Worm (Caenorhabditis elegans) whole organism, L3 larva: ENCODE measurements around the gene lim-8.

Source experiments
- R02D3.7 ChIP-seq: fragments of 150-350 bp; optimal IDR thresholded peaks from 2 replicates; lab custom pipeline; 2014; ENCODE audit warnings: missing biosample characterization, missing genetic modification characterization
- ama-1 ChIP-seq: fragments of 150-350 bp; optimal IDR thresholded peaks from 2 replicates; lab custom pipeline; 2018
- ceh-28 ChIP-seq: fragments of 150-350 bp; optimal IDR thresholded peaks from 2 replicates; lab custom pipeline; 2014; ENCODE audit warnings: missing biosample characterization, missing genetic modification reagents, missing genetic modification characterization
- egl-27 ChIP-seq: sonication (generic microtip); optimal IDR thresholded peaks from 4 replicates; lab custom pipeline; 2017; ENCODE audit warnings: missing biosample characterization, missing genetic modification reagents, missing genetic modification characterization
- egl-5 ChIP-seq: fragments of 150-350 bp; optimal IDR thresholded peaks from 2 replicates; lab custom pipeline; 2017; ENCODE audit warnings: missing biosample characterization, missing genetic modification reagents, missing genetic modification characterization, inconsistent platforms
- elt-1 ChIP-seq: fragments of 150-350 bp; optimal IDR thresholded peaks from 2 replicates; lab custom pipeline; 2014; ENCODE audit warnings: missing biosample characterization, missing genetic modification characterization
- elt-2 ChIP-seq: sonication (generic microtip); optimal IDR thresholded peaks from 2 replicates; lab custom pipeline; 2016; ENCODE audit warnings: missing genetic modification reagents, mild to moderate bottlenecking, missing genetic modification characterization, missing compliant biosample characterization
- elt-3 ChIP-seq, 3 experiments: fragments of 150-350 bp in 1 of 3; sonication (generic microtip) in 2 of 3; optimal IDR thresholded peaks; 2 replicates in 2 of 3; 4 replicates in 1 of 3; lab custom pipeline; 2014 to 2017; ENCODE audit warnings: missing biosample characterization in 3 of 3, missing genetic modification characterization in 3 of 3
- fos-1 ChIP-seq: fragments of 150-350 bp; optimal IDR thresholded peaks from 2 replicates; lab custom pipeline; 2014; ENCODE audit warnings: missing biosample characterization, missing genetic modification characterization
- hmg-11 ChIP-seq: sonication (generic microtip); optimal IDR thresholded peaks from 2 replicates; lab custom pipeline; 2016; ENCODE audit warnings: missing genetic modification characterization, missing compliant biosample characterization
- nfya-1 ChIP-seq: sonication (generic microtip); optimal IDR thresholded peaks from 2 replicates; lab custom pipeline; 2017; ENCODE audit warnings: missing genetic modification characterization, mild to moderate bottlenecking, missing compliant biosample characterization, antibody characterized with exemption, moderate library complexity; ENCODE audit not compliant: insufficient read depth
- nhr-23 ChIP-seq: fragments of 150-350 bp; optimal IDR thresholded peaks from 2 replicates; lab custom pipeline; 2014; ENCODE audit warnings: missing biosample characterization, missing genetic modification reagents, missing genetic modification characterization
- nhr-43 ChIP-seq: sonication (generic microtip); optimal IDR thresholded peaks from 2 replicates; lab custom pipeline; 2016; ENCODE audit warnings: mild to moderate bottlenecking, missing genetic modification characterization, missing compliant biosample characterization; ENCODE audit not compliant: poor library complexity, severe bottlenecking
- pha-4 ChIP-seq: fragments of 150-350 bp; optimal IDR thresholded peaks from 2 replicates; lab custom pipeline; 2014; ENCODE audit warnings: missing biosample characterization, missing genetic modification reagents, missing genetic modification characterization
- pqm-1 ChIP-seq: fragments of 150-350 bp; optimal IDR thresholded peaks from 2 replicates; lab custom pipeline; 2017; ENCODE audit warnings: missing biosample characterization, missing genetic modification characterization, inconsistent platforms
- skn-1 ChIP-seq: fragments of 150-350 bp; optimal IDR thresholded peaks from 2 replicates; lab custom pipeline; 2014; ENCODE audit warnings: missing biosample characterization, missing genetic modification characterization
- snpc-4 ChIP-seq: fragments of 150-350 bp; optimal IDR thresholded peaks from 2 replicates; lab custom pipeline; 2014; ENCODE audit warnings: missing biosample characterization, missing genetic modification characterization
- tbx-2 ChIP-seq: sonication (generic microtip); optimal IDR thresholded peaks from 2 replicates; lab custom pipeline; 2016; ENCODE audit warnings: mild to moderate bottlenecking, missing genetic modification characterization, missing compliant biosample characterization
- unc-39 ChIP-seq: sonication (generic microtip); optimal IDR thresholded peaks from 4 replicates; lab custom pipeline; 2017; ENCODE audit warnings: missing biosample characterization, missing genetic modification characterization
- unc-62 ChIP-seq: fragments of 150-350 bp; sonication (generic microtip); optimal IDR thresholded peaks from 4 replicates; lab custom pipeline; 2014; ENCODE audit warnings: missing biosample characterization, missing genetic modification reagents, missing genetic modification characterization
- zag-1 ChIP-seq: fragments of 150-350 bp; optimal IDR thresholded peaks from 2 replicates; lab custom pipeline; 2014; ENCODE audit warnings: missing biosample characterization, missing genetic modification characterization

Gene lim-8

ce11 chrIII:6863901-6864300 lies 61.3 kb downstream of the lim-8 start, which contains the start of gene sma-3:
sma-3 (minus strand) TSS chrIII:6863968.
- TF ChIP-seq pqm-1 (tag; lab: Kevin White, UChicago): peak; percentile 60
- no peak for TF ChIP-seq tbx-2 (tag; lab: Kevin White, UChicago)
- no peak for TF ChIP-seq unc-39 (tag; lab: Kevin White, UChicago)
- TF ChIP-seq elt-3 (tag; optimal IDR thresholded peaks at IDR 0.05; lab: Kevin White, UChicago): peak in 2 of 3 experiments; percentile 47 to 50
- TF ChIP-seq elt-1 (tag; lab: Kevin White, UChicago): no peak
- TF ChIP-seq snpc-4: no peak
- TF ChIP-seq hmg-11 (tag; lab: Kevin White, UChicago): no peak
- peak; percentile 15 for TF ChIP-seq nhr-23 (tag; lab: Kevin White, UChicago)
- no peak for TF ChIP-seq skn-1 (tag; lab: Kevin White, UChicago)
- peak; percentile 21 for TF ChIP-seq nfya-1 (tag; lab: Kevin White, UChicago)
- peak; percentile 69 for TF ChIP-seq ceh-28 (tag; lab: Kevin White, UChicago)
- TF ChIP-seq pha-4: peak; percentile 75
- TF ChIP-seq nhr-43 (tag; lab: Kevin White, UChicago): no peak
- TF ChIP-seq R02D3.7 (tag; lab: Kevin White, UChicago): no peak
- TF ChIP-seq egl-27 (tag; lab: Kevin White, UChicago): no peak
- TF ChIP-seq zag-1 (tag; lab: Kevin White, UChicago): no peak
- no peak for TF ChIP-seq ama-1
- peak; percentile 73 for TF ChIP-seq elt-2 (tag; lab: Kevin White, UChicago)
- TF ChIP-seq fos-1 (tag; lab: Kevin White, UChicago): no peak
- no peak for TF ChIP-seq egl-5 (tag; lab: Kevin White, UChicago)
- no peak for TF ChIP-seq unc-62
